Worm (Caenorhabditis elegans): ENCODE measurements around the gene lgx-1.

- TF ChIP-seq med-1 (GFP tag; optimal IDR thresholded peaks at IDR 0.05; ENCODE audit: insufficient read depth) (no peak), flt-1 (GFP tag; IDR thresholded peaks at IDR 0.05) (no peak)
These were observed 24.0 kb downstream of the lgx-1 start for ce11 chrX:5514346-5514745.
